Worm (Caenorhabditis elegans) whole organism, L4 larva: Measurements from ENCODE around the gene nep-23.

Source experiments
- aha-1 ChIP-seq: fragments of 150-350 bp; peaks from one replicate; lab custom pipeline; 2014; ENCODE audit warnings: missing biosample characterization, missing genetic modification characterization
- ceh-28 ChIP-seq: fragments of 150-350 bp; optimal IDR thresholded peaks from 2 replicates; lab custom pipeline; 2014; ENCODE audit warnings: missing biosample characterization, missing genetic modification reagents, missing genetic modification characterization
- egl-43 ChIP-seq: fragments of 200-800 bp; sonication (Bioruptor generic); IDR thresholded peaks from 2 replicates; pipeline ENCODE4 v1.3.6; 2022; ENCODE audit warnings: missing genetic modification reagents, missing genetic modification characterization, missing compliant biosample characterization
- lin-15B ChIP-seq: fragments of 150-350 bp; sonication (generic microtip); optimal IDR thresholded peaks from 3 replicates; lab custom pipeline; 2014; ENCODE audit warnings: missing biosample characterization, missing genetic modification characterization
- pha-4 ChIP-seq, 2 experiments: fragments of 150-350 bp in 1 of 2; fragments of 200-800 bp in 1 of 2; sonication (Bioruptor generic) in 1 of 2; IDR thresholded peaks in 1 of 2; optimal IDR thresholded peaks in 1 of 2; 2 replicates each; pipeline versions ENCODE4 v1.3.6 to Lab custom; 2014 to 2022; ENCODE audit warnings: missing genetic modification characterization in 2 of 2, missing genetic modification reagents in 2 of 2, missing biosample characterization in 1 of 2, missing compliant biosample characterization in 1 of 2
- set-16 ChIP-seq: fragments of 200-800 bp; sonication (Bioruptor generic); IDR thresholded peaks from 2 replicates; pipeline ENCODE4 v1.3.6; 2022; ENCODE audit warnings: missing genetic modification reagents, missing genetic modification characterization, missing compliant biosample characterization
- unc-62 ChIP-seq, 3 experiments: fragments of 150-350 bp in 1 of 3; sonication (generic microtip); optimal IDR thresholded peaks in 2 of 3; peaks in 1 of 3; 1 replicate in 1 of 3; 2 replicates in 2 of 3; lab custom pipeline; 2014 to 2017; ENCODE audit warnings: missing biosample characterization in 3 of 3, missing genetic modification characterization in 3 of 3, missing genetic modification reagents in 3 of 3, missing genotype in 1 of 3
- ztf-7 ChIP-seq: fragments of 150-350 bp; optimal IDR thresholded peaks from 2 replicates; lab custom pipeline; 2014; ENCODE audit warnings: missing biosample characterization, missing genetic modification characterization

Gene nep-23

ce11 chrIV:16962445-16962844 is 42.3 kb downstream of the nep-23 start:
- no peak for TF ChIP-seq ztf-7 (tag; lab: Kevin White, UChicago)
- TF ChIP-seq set-16 (GFP tag; lab: Robert Waterston, UW) = peak; percentile 93
- 0 out of 2 replicates have a peak, but pooled peaks have one; percentile 48 for TF ChIP-seq egl-43 (GFP tag; lab: Robert Waterston, UW)
- TF ChIP-seq ceh-28 (tag; lab: Kevin White, UChicago) = peak; percentile 72
- no peak for TF ChIP-seq pha-4 (GFP tag; IDR thresholded peaks at IDR 0.05; lab: Robert Waterston, UW)
- TF ChIP-seq pha-4 (tag; optimal IDR thresholded peaks at IDR 0.05; lab: Kevin White, UChicago) = no peak
- no peak for TF ChIP-seq aha-1 (tag; lab: Kevin White, UChicago)
- TF ChIP-seq, all 104 proteins: peak for 3

DNA sequence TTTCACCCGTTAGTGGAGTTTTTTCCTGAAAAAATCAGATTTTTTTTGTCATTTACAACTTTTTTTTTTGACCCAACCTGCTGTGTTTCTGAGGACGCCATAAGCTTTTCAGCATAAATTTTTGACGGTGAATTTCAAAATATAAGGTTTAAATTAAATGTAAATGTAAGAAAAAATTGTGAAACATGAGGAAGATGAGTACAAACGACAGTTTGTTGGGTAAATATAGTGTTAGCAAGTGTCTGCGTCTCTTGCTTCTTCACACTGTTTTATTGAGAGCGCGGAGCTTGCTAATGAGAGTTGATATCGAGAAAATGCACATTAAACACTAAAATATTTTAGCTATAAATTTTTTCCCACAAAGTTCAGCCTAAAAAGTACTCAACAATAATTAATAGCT is 50.2 kb downstream of the nep-23 start, which contains the start of gene rom-3:
rom-3 (minus strand) TSS at position 101 of the 400 bp plus-strand sequence.
- TF ChIP-seq lin-15B (no peak), unc-62 (GFP tag; optimal IDR thresholded peaks at IDR 0.05 in 1 of 2; lab: Kevin White, UChicago) (peak in 1 of 2 experiments; percentile 49), unc-62 (tag; optimal IDR thresholded peaks at IDR 0.05; lab: Kevin White, UChicago) (no peak)
- TF ChIP-seq, all 104 proteins: peak for 1
